Worm (Caenorhabditis elegans) whole organism, mixed stage, embryonic: Measurements from ENCODE around the gene swan-2.

Source experiments
- M03D4.4 ChIP-seq: sonication (generic microtip); optimal IDR thresholded peaks from 2 replicates; lab custom pipeline; 2017; ENCODE audit warnings: mild to moderate bottlenecking, missing genetic modification characterization, missing compliant biosample characterization
- lsy-2 ChIP-seq: fragments of 150-350 bp; optimal IDR thresholded peaks from 2 replicates; lab custom pipeline; 2014; ENCODE audit warnings: missing biosample characterization, missing genetic modification characterization
- mep-1 ChIP-seq: fragments of 150-350 bp; optimal IDR thresholded peaks from 2 replicates; lab custom pipeline; 2017; ENCODE audit warnings: missing biosample characterization, missing genetic modification reagents, missing genetic modification characterization, inconsistent platforms
- nhr-76 ChIP-seq: sonication (generic microtip); optimal IDR thresholded peaks from 2 replicates; lab custom pipeline; 2017; ENCODE audit warnings: missing biosample characterization, missing genetic modification characterization
- sptf-1 ChIP-seq: sonication (generic microtip); optimal IDR thresholded peaks from 2 replicates; lab custom pipeline; 2017; ENCODE audit warnings: mild to moderate bottlenecking, missing genetic modification characterization, moderate library complexity, missing compliant biosample characterization

DNA sequence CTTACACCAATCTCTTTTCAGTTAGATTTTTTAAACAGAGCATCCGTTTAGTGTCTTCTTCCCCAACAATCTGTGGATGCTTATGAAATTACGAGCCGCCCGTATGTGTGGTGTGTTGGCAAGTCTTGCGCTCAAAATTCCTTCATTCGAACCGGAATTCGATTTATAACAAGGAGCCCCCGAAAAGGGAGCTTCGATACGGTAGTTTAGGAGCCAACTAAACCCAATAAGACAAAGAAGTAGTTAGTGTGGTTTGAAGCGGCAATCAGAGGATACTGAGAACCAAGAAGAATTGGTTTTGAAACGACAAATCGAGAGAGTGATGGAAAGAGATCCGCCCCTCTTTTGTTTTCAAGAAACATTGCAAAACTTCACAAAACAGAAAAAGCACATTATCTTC is 8.2 kb upstream of the swan-2 start:
- TF ChIP-seq lsy-2 (tag; lab: Kevin White, UChicago): no peak
- TF ChIP-seq M03D4.4 (tag; lab: Kevin White, UChicago): no peak
- no peak for TF ChIP-seq sptf-1
- TF ChIP-seq nhr-76 (tag; lab: Kevin White, UChicago): no peak
- TF ChIP-seq mep-1 (tag; lab: Kevin White, UChicago): no peak
